Worm (Caenorhabditis elegans): ENCODE results near the gene T26C12.3.

DNA sequence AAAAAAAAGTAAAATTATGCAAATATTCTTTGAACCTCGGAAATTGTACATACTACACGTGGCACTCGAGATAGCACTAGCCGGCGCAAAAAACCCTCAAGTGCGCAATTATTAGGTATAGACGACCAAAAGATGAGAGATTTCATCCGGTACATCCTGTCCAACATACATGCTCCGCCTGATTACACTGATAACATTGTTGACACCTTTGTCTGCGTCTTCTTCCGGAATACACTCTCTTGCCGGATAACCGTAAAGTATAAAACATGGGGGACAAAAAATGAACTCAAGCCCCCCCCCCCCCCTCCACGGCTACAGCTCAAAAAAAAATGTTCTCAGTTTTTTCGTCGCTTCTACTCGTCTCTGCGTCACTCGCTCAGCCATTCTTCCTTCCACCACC, 25.1 kb upstream of the T26C12.3 start, which contains the start of gene W08E12.6:
- no peak for TF ChIP-seq nhr-21 (tag; optimal IDR thresholded peaks at IDR 0.05)
- no peak for TF ChIP-seq zag-1 (tag; optimal IDR thresholded peaks at IDR 0.05)
- no peak for TF ChIP-seq mdl-1 (tag; optimal IDR thresholded peaks at IDR 0.05)
- no peak for TF ChIP-seq lin-11 (tag; optimal IDR thresholded peaks at IDR 0.05)
- TF ChIP-seq egl-27 (tag; optimal IDR thresholded peaks at IDR 0.05), result no peak
- TF ChIP-seq unc-39 (tag; optimal IDR thresholded peaks at IDR 0.05), result no peak
- TF ChIP-seq unc-55 (GFP tag; optimal IDR thresholded peaks at IDR 0.05), result no peak
- TF ChIP-seq skn-1 (tag; optimal IDR thresholded peaks at IDR 0.05), result no peak
- no peak for TF ChIP-seq nhr-25 (tag; optimal IDR thresholded peaks at IDR 0.05)

Measured in whole organism, L2 larva.